Worm (Caenorhabditis elegans) whole organism, L4 larva: ENCODE measurements around the gene Y39G8B.5.
A peak's percentile ranks its signal among the peaks of the same experiment; 100 is the strongest.

Experiments used
- ama-1 ChIP-seq: fragments of 150-350 bp; optimal IDR thresholded peaks from 2 replicates; lab custom pipeline; 2014; ENCODE audit warnings: inconsistent platforms, mixed read lengths
- duxl-1 ChIP-seq: sonication (generic microtip); optimal IDR thresholded peaks from 2 replicates; lab custom pipeline; 2016; ENCODE audit warnings: mild to moderate bottlenecking, missing genetic modification characterization, moderate library complexity, missing compliant biosample characterization; ENCODE audit not compliant: poor library complexity
- jun-1 ChIP-seq: fragments of 150-350 bp; optimal IDR thresholded peaks from 2 replicates; lab custom pipeline; 2014; ENCODE audit warnings: missing biosample characterization, missing genetic modification reagents, missing genetic modification characterization
- lin-13 ChIP-seq: fragments of 150-350 bp; optimal IDR thresholded peaks from 2 replicates; lab custom pipeline; 2014; ENCODE audit warnings: missing biosample characterization, missing genetic modification reagents, missing genetic modification characterization
- lir-3 ChIP-seq: sonication (generic microtip); optimal IDR thresholded peaks from 2 replicates; lab custom pipeline; 2016; ENCODE audit warnings: mild to moderate bottlenecking, missing genetic modification characterization, missing compliant biosample characterization
- lsy-2 ChIP-seq, 2 experiments: fragments of 150-350 bp in 1 of 2; sonication (generic microtip) in 1 of 2; optimal IDR thresholded peaks; 2 replicates each; lab custom pipeline; 2014 to 2017; ENCODE audit warnings: missing biosample characterization in 2 of 2, missing genetic modification characterization in 2 of 2
- nhr-102 ChIP-seq: sonication (generic microtip); optimal IDR thresholded peaks from 2 replicates; lab custom pipeline; 2016; ENCODE audit warnings: mild to moderate bottlenecking, missing genetic modification characterization, moderate library complexity, missing compliant biosample characterization
- nhr-237 ChIP-seq: sonication (generic microtip); optimal IDR thresholded peaks from 2 replicates; lab custom pipeline; 2017; ENCODE audit warnings: missing biosample characterization, missing genetic modification characterization
- nhr-76 ChIP-seq: fragments of 150-350 bp; optimal IDR thresholded peaks from 2 replicates; lab custom pipeline; 2014; ENCODE audit warnings: missing biosample characterization, missing genetic modification characterization
- unc-62 ChIP-seq, 3 experiments: fragments of 150-350 bp in 1 of 3; sonication (generic microtip); optimal IDR thresholded peaks in 2 of 3; peaks in 1 of 3; 1 replicate in 1 of 3; 2 replicates in 2 of 3; lab custom pipeline; 2014 to 2017; ENCODE audit warnings: missing biosample characterization in 3 of 3, missing genetic modification characterization in 3 of 3, missing genetic modification reagents in 3 of 3, missing genotype in 1 of 3
- zag-1 ChIP-seq: fragments of 150-350 bp; optimal IDR thresholded peaks from 2 replicates; lab custom pipeline; 2014; ENCODE audit warnings: missing biosample characterization, missing genetic modification characterization
- ztf-11 ChIP-seq: fragments of 150-350 bp; optimal IDR thresholded peaks from 2 replicates; lab custom pipeline; 2014; ENCODE audit warnings: missing biosample characterization, missing genetic modification characterization

DNA sequence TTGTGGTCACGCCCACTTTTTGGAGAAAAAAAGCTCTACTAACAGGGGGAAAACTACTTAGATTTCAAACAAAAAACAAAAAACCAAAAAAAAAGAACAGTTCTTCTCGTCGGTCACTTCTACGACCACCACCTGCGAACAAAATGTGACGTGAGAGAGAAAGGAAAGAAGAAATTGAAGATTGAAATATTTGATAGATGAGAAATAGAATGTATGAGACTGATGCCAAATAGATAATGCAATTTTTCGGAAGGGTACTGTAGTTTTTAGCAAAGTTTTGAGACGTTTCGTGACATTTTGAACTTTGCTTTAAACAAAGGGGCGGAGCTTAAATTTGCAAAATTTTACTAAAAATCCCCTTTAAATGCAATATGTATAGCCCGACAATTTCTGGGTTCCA lies 36.7 kb downstream of the Y39G8B.5 start:
- no peak for TF ChIP-seq nhr-76 (tag; lab: Kevin White, UChicago)
- TF ChIP-seq lir-3 (tag; lab: Kevin White, UChicago), result no peak
- TF ChIP-seq ztf-11 (tag; lab: Kevin White, UChicago), result no peak
- no peak for TF ChIP-seq unc-62 (GFP tag; optimal IDR thresholded peaks at IDR 0.05 in 1 of 2; lab: Kevin White, UChicago)
- TF ChIP-seq unc-62 (tag; optimal IDR thresholded peaks at IDR 0.05; lab: Kevin White, UChicago), result no peak
- TF ChIP-seq nhr-237, result no peak
- TF ChIP-seq jun-1 (tag; lab: Kevin White, UChicago), result no peak
- TF ChIP-seq zag-1 (tag; lab: Kevin White, UChicago), result no peak
- no peak for TF ChIP-seq lin-13 (GFP tag; lab: Kevin White, UChicago)
- no peak for TF ChIP-seq ama-1 (lab: Kevin White, UChicago)
- TF ChIP-seq nhr-102 (tag; lab: Kevin White, UChicago), result no peak
- TF ChIP-seq duxl-1 (tag; lab: Kevin White, UChicago), result no peak
- peak in 1 of 2 experiments; percentile 73 for TF ChIP-seq lsy-2 (tag; optimal IDR thresholded peaks at IDR 0.05; lab: Kevin White, UChicago)
